Fruit fly (Drosophila melanogaster) whole organism: ENCODE data around the gene upd1.

ENCODE experiments used
- CG8478 ChIP-seq: fragments of >200 bp; optimal IDR thresholded peaks from 2 replicates; lab custom pipeline; 2018; ENCODE audit warnings: inconsistent platforms
- Dll ChIP-seq: fragments of >200 bp; optimal IDR thresholded peaks from 2 replicates; lab custom pipeline; 2017

DNA sequence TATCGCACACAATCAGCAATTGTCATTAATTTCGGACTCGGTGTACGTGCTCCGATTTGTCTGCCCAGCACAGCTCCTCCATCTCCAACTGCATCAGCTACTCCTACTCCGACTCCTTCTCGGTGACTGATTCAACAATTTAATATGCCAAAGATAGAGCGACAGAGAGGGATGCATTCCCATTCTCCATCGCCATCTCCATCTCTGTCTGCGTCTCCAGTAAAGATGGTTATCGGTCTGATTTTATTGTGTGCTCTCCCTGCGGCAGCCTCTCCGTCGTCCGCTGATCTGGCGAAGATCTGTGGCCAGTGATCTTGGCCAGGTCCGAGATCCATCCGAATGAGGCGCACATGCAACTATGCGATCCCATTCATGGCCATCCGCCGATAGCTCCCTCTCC, 23.9 kb downstream of the upd1 start:
- TF ChIP-seq CG8478 (lab: Kevin White, UChicago), result no peak
- TF ChIP-seq Dll (lab: Kevin White, UChicago), result no peak
